Worm (Caenorhabditis elegans): ENCODE data around the gene D1054.9.

DNA sequence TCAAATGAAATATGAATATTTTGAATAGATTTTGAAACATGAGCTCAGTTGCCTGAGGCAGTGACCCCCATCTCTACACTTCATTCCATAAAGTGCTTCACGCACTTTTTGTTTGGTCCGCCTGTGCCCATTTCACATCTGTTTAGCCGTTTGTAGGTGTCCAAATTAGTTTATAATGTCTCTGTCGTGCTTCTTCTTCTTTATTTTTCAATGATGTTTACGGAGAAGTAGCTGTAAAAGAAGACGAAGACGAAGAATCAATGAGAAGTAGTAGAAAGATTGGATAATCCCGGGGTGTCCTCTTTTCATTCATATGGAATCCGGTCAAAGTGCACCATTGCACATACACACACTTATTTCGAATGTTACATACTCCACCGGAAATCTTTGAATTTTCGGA is 48.5 kb upstream of the D1054.9 start:
- TF ChIP-seq him-1 (tag; optimal IDR thresholded peaks at IDR 0.05), result no peak
- no peak for TF ChIP-seq dao-5 (tag; optimal IDR thresholded peaks at IDR 0.05)

Data from whole organism, L4/young adult.